Worm (Caenorhabditis elegans) whole organism, L4/young adult: ENCODE results near the gene cdh-7.

Source experiments
- W03F9.2 ChIP-seq: fragments of 150-350 bp; optimal IDR thresholded peaks from 2 replicates; lab custom pipeline; 2014; ENCODE audit warnings: missing biosample characterization, missing genetic modification characterization
- dao-5 ChIP-seq: sonication (generic microtip); optimal IDR thresholded peaks from 2 replicates; lab custom pipeline; 2016; ENCODE audit warnings: missing genotype, missing genetic modification characterization, moderate library complexity, missing compliant biosample characterization
- him-1 ChIP-seq: sonication (generic microtip); optimal IDR thresholded peaks from 2 replicates; lab custom pipeline; 2016; ENCODE audit warnings: missing genotype, missing genetic modification reagents, missing genetic modification characterization, missing compliant biosample characterization

The cdh-7 gene

ce11 chrII:14856922-14857321 lies 13.9 kb downstream of the cdh-7 start, which contains the start of gene rbm-28:
rbm-28 (plus strand) TSS chrII:14857259.
- TF ChIP-seq W03F9.2 (tag; lab: Kevin White, UChicago) (peak; percentile 33), dao-5 (tag; lab: Kevin White, UChicago) (no peak)

- TF ChIP-seq him-1 (tag; lab: Kevin White, UChicago) (no peak), W03F9.2 (tag; lab: Kevin White, UChicago) (no peak), dao-5 (tag; lab: Kevin White, UChicago) (no peak)
These were observed 23.1 kb downstream of the cdh-7 start for ce11 chrII:14866156-14866555.

- no peak for TF ChIP-seq him-1 (tag; lab: Kevin White, UChicago)
- TF ChIP-seq dao-5 (tag; lab: Kevin White, UChicago) = no peak
- no peak for TF ChIP-seq W03F9.2 (tag; lab: Kevin White, UChicago)
These were observed 23.6 kb downstream of the cdh-7 start, which contains the start of gene gpx-2 for ce11 chrII:14866668-14867067. gpx-2 (plus strand) TSS chrII:14866766.

DNA sequence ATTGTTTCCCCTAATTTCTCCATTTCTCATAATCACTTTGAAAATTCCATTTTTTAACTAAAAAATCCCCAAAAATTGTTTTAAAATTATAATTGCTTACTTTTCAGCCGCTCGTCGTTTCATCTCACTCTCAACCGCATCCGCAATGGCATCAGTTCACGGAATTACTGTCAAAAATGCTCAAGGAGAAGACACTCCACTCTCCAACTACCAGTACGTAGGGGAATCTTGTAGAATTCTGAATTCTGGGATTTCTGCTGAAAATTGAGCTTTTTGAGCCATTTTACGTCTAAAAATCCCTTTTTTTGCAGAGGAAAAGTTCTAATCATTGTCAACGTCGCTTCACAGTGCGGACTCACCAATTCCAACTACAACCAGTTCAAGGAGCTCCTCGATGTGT lies 24.5 kb downstream of the cdh-7 start:
- TF ChIP-seq W03F9.2 (tag; lab: Kevin White, UChicago) (no peak), him-1 (tag; lab: Kevin White, UChicago) (no peak), dao-5 (tag; lab: Kevin White, UChicago) (no peak)

DNA sequence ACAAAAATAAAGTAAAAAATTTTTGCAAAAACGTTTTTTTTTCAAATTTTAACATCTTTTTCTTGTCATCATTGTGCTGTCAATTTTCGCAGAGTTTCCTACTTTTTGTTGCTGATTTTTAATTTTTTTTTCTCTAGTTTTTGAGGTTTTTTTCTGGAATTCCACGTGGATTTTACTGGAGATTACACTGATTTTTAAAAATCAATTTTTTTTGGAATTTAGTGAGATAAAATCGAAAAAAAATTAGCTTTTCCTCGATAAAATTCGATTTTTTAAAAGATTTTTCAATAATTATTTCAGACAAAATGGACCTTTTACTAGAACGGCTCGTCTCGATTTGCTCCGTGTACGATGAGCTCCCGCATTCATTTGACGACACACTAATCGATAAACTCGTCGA lies 26.6 kb downstream of the cdh-7 start, which contains the start of gene R05H10.3:
R05H10.3 (plus strand) TSS at position 301 of the 400 bp plus-strand sequence.
- TF ChIP-seq him-1 (tag; lab: Kevin White, UChicago) = no peak

DNA sequence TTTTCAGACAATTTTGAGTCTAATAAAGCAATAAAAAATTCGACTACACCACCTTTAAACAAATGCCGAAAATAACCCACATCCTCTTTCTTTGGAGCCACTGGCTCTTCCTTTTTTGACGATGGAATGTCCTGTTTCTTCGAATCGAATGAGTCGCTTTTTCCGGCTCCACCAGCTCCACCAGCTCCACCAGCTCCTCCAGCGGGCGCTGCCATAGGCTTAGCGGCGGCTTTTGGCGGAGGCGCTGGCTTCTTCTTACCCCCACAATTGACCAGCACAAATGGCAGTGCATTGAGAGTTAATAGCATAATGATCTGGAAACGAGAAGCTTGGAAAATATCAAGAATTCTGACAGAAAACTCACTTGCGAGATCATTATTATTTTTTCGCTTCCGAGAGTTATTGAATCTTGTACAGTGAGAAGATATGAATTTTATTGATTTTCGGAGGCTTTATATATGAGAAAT lies 33.7 kb downstream of the cdh-7 start, which contains the start of gene Y53F4A.2:
Y53F4A.2 (minus strand) TSS at position 417 of the 467 bp plus-strand sequence.
- TF ChIP-seq dao-5 (tag; lab: Kevin White, UChicago) (no peak), him-1 (tag; lab: Kevin White, UChicago) (no peak), W03F9.2 (tag; lab: Kevin White, UChicago) (no peak)

DNA sequence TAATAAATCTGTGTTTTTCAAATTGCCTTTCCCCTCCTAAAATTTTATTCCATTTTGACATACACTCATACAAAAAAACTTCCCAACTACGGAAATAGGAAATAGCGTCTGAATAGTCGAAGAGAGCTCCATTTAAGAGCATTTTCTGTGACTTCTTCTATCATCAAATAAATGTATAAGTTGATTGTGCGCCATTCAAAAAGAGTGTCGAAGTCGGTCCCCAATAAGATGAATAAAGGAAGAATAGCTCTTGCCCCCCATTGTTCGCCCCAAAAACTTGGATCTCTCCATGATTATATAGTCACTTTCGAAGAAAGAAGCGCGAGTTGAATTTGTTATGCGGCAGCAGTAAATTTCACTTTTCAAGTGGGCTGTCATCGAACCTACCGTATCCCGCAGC lies 49.5 kb downstream of the cdh-7 start:
- TF ChIP-seq him-1 (tag; lab: Kevin White, UChicago) (no peak), W03F9.2 (tag; lab: Kevin White, UChicago) (no peak), dao-5 (tag; lab: Kevin White, UChicago) (no peak)

ce11 chrII:14896503-14896902 lies 53.5 kb downstream of the cdh-7 start:
- TF ChIP-seq him-1 (tag; lab: Kevin White, UChicago) (no peak), dao-5 (tag; lab: Kevin White, UChicago) (no peak)
